Worm (Caenorhabditis elegans) whole organism, L3 larva: Measurements from ENCODE around the gene scc-1.
A peak's percentile ranks its signal among the peaks of the same experiment; 100 is the strongest.

Experiments used
- R02D3.7 ChIP-seq: fragments of 150-350 bp; optimal IDR thresholded peaks from 2 replicates; lab custom pipeline; 2014; ENCODE audit warnings: missing biosample characterization, missing genetic modification characterization
- aly-2 ChIP-seq: fragments of 150-350 bp; optimal IDR thresholded peaks from 2 replicates; lab custom pipeline; 2014; ENCODE audit warnings: missing biosample characterization, missing genetic modification characterization
- ceh-28 ChIP-seq: fragments of 150-350 bp; optimal IDR thresholded peaks from 2 replicates; lab custom pipeline; 2014; ENCODE audit warnings: missing biosample characterization, missing genetic modification reagents, missing genetic modification characterization
- ceh-82 ChIP-seq: fragments of 150-350 bp; optimal IDR thresholded peaks from 2 replicates; lab custom pipeline; 2014; ENCODE audit warnings: missing biosample characterization, missing genetic modification characterization
- ceh-9 ChIP-seq: sonication (generic microtip); optimal IDR thresholded peaks from 2 replicates; lab custom pipeline; 2018; ENCODE audit warnings: missing biosample characterization, missing genetic modification characterization
- daf-12 ChIP-seq: fragments of 150-350 bp; optimal IDR thresholded peaks from 2 replicates; lab custom pipeline; 2014; ENCODE audit warnings: missing biosample characterization, missing genetic modification reagents, missing genetic modification characterization
- egl-27 ChIP-seq: sonication (generic microtip); optimal IDR thresholded peaks from 4 replicates; lab custom pipeline; 2017; ENCODE audit warnings: missing biosample characterization, missing genetic modification reagents, missing genetic modification characterization
- elt-2 ChIP-seq: sonication (generic microtip); optimal IDR thresholded peaks from 2 replicates; lab custom pipeline; 2016; ENCODE audit warnings: missing genetic modification reagents, mild to moderate bottlenecking, missing genetic modification characterization, missing compliant biosample characterization
- elt-3 ChIP-seq, 3 experiments: fragments of 150-350 bp in 1 of 3; sonication (generic microtip) in 2 of 3; optimal IDR thresholded peaks; 2 replicates in 2 of 3; 4 replicates in 1 of 3; lab custom pipeline; 2014 to 2017; ENCODE audit warnings: missing biosample characterization in 3 of 3, missing genetic modification characterization in 3 of 3
- eor-1 ChIP-seq, 2 experiments: fragments of 150-350 bp; optimal IDR thresholded peaks; 2 replicates each; lab custom pipeline; 2014 to 2018; ENCODE audit warnings: missing biosample characterization in 2 of 2, missing genetic modification characterization in 2 of 2
- fkh-10 ChIP-seq: sonication (generic microtip); optimal IDR thresholded peaks from 2 replicates; lab custom pipeline; 2017; ENCODE audit warnings: missing biosample characterization, missing genetic modification reagents, missing genetic modification characterization
- hmg-11 ChIP-seq: sonication (generic microtip); optimal IDR thresholded peaks from 2 replicates; lab custom pipeline; 2016; ENCODE audit warnings: missing genetic modification characterization, missing compliant biosample characterization
- lin-15B ChIP-seq: fragments of 150-350 bp; optimal IDR thresholded peaks from 2 replicates; lab custom pipeline; 2014; ENCODE audit warnings: missing biosample characterization, missing genetic modification characterization
- mdl-1 ChIP-seq: fragments of 150-350 bp; optimal IDR thresholded peaks from 2 replicates; lab custom pipeline; 2014; ENCODE audit warnings: missing biosample characterization, missing genetic modification characterization
- mml-1 ChIP-seq: fragments of 150-350 bp; sonication (generic microtip); optimal IDR thresholded peaks from 3 replicates; lab custom pipeline; 2014; ENCODE audit warnings: missing biosample characterization, missing genetic modification characterization
- nfya-1 ChIP-seq: sonication (generic microtip); optimal IDR thresholded peaks from 2 replicates; lab custom pipeline; 2017; ENCODE audit warnings: missing genetic modification characterization, mild to moderate bottlenecking, missing compliant biosample characterization, antibody characterized with exemption, moderate library complexity; ENCODE audit not compliant: insufficient read depth
- nhr-11 ChIP-seq: fragments of 150-350 bp; optimal IDR thresholded peaks from 2 replicates; lab custom pipeline; 2014; ENCODE audit warnings: missing biosample characterization, missing genetic modification characterization
- nhr-12 ChIP-seq: fragments of 150-350 bp; optimal IDR thresholded peaks from 2 replicates; lab custom pipeline; 2014; ENCODE audit warnings: missing biosample characterization, missing genetic modification characterization
- nhr-23 ChIP-seq: fragments of 150-350 bp; optimal IDR thresholded peaks from 2 replicates; lab custom pipeline; 2014; ENCODE audit warnings: missing biosample characterization, missing genetic modification reagents, missing genetic modification characterization
- nhr-237 ChIP-seq: fragments of 150-350 bp; optimal IDR thresholded peaks from 2 replicates; lab custom pipeline; 2014; ENCODE audit warnings: missing biosample characterization, missing genetic modification characterization
- nhr-25 ChIP-seq: sonication (generic microtip); optimal IDR thresholded peaks from 2 replicates; lab custom pipeline; 2017; ENCODE audit warnings: missing biosample characterization, missing genetic modification characterization
- nhr-28 ChIP-seq: fragments of 150-350 bp; optimal IDR thresholded peaks from 2 replicates; lab custom pipeline; 2014; ENCODE audit warnings: missing biosample characterization, missing genetic modification characterization
- nhr-67 ChIP-seq: fragments of 150-350 bp; optimal IDR thresholded peaks from 2 replicates; lab custom pipeline; 2014; ENCODE audit warnings: missing biosample characterization, missing genetic modification characterization
- nhr-76 ChIP-seq: fragments of 150-350 bp; sonication (generic microtip); optimal IDR thresholded peaks from 5 replicates; lab custom pipeline; 2014; ENCODE audit warnings: missing biosample characterization, missing genetic modification characterization
- nhr-77 ChIP-seq: fragments of 150-350 bp; optimal IDR thresholded peaks from 2 replicates; lab custom pipeline; 2014; ENCODE audit warnings: missing biosample characterization, missing genetic modification characterization
- pha-4 ChIP-seq: fragments of 150-350 bp; optimal IDR thresholded peaks from 2 replicates; lab custom pipeline; 2014; ENCODE audit warnings: missing biosample characterization, missing genetic modification reagents, missing genetic modification characterization
- sea-2 ChIP-seq: fragments of 150-350 bp; sonication (generic microtip); optimal IDR thresholded peaks from 4 replicates; lab custom pipeline; 2014; ENCODE audit warnings: missing biosample characterization, missing genetic modification reagents, missing genetic modification characterization
- snpc-4 ChIP-seq: fragments of 150-350 bp; optimal IDR thresholded peaks from 2 replicates; lab custom pipeline; 2014; ENCODE audit warnings: missing biosample characterization, missing genetic modification characterization
- unc-39 ChIP-seq: sonication (generic microtip); optimal IDR thresholded peaks from 4 replicates; lab custom pipeline; 2017; ENCODE audit warnings: missing biosample characterization, missing genetic modification characterization
- zag-1 ChIP-seq: fragments of 150-350 bp; optimal IDR thresholded peaks from 2 replicates; lab custom pipeline; 2014; ENCODE audit warnings: missing biosample characterization, missing genetic modification characterization
- ztf-11 ChIP-seq: fragments of 150-350 bp; optimal IDR thresholded peaks from 2 replicates; lab custom pipeline; 2014; ENCODE audit warnings: missing biosample characterization, missing genetic modification characterization
- ztf-4 ChIP-seq: fragments of 150-350 bp; optimal IDR thresholded peaks from 2 replicates; lab custom pipeline; 2014; ENCODE audit warnings: missing biosample characterization, missing genetic modification characterization

Gene scc-1

DNA sequence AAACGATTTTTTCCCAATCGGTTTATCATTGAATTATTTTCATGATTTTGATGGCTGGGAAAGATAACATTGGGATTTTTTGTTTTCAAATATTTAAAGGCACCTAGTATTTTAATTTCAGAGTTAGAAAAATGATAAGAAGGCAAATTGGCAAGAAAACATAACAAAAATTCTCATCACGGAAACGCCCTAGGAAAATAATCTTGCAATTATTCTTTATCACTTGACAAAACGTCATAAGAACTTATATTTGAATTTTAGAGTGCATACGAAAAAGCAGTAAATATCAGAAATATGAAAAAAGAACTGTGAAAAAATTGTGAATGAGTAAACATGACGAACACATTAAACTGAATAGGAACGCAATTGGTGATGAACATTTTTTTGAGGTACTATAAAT, 41.2 kb upstream of the scc-1 start:
- TF ChIP-seq mdl-1 (tag; lab: Kevin White, UChicago) = no peak
- TF ChIP-seq elt-2 (tag; lab: Kevin White, UChicago) = peak; percentile 65

DNA sequence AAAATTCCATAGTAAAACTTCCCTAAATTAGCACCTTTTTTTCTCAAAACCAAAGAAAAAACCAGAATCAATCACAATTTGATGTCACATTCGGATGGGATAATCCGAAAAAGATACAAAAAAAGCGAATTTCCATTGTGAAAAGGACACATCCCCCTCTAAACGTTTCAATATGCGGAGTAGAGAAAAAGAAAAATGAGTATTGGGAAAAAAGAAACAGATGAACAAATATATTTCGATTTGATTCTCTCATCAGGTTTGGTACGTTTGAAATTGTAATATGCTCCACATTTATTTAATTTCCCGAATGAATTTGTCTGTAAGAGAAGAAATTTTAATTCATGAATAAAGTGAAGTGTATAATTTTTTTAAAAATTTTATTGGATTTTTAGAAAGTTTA, 40.3 kb upstream of the scc-1 start:
- TF ChIP-seq ceh-82 (tag; lab: Kevin White, UChicago) (no peak), unc-39 (no peak), hmg-11 (tag; lab: Kevin White, UChicago) (no peak), R02D3.7 (tag; lab: Kevin White, UChicago) (no peak), nhr-237 (tag; lab: Kevin White, UChicago) (no peak), snpc-4 (tag; lab: Kevin White, UChicago) (no peak), nhr-12 (tag; lab: Kevin White, UChicago) (no peak), ztf-11 (tag; lab: Kevin White, UChicago) (no peak), nhr-25 (tag; lab: Kevin White, UChicago) (no peak), egl-27 (tag; lab: Kevin White, UChicago) (no peak), nhr-76 (tag; lab: Kevin White, UChicago) (no peak), daf-12 (no peak), sea-2 (GFP tag; lab: Kevin White, UChicago) (no peak), ceh-28 (no peak), lin-15B (tag; lab: Kevin White, UChicago) (no peak), fkh-10 (GFP tag; lab: Kevin White, UChicago) (no peak)

DNA sequence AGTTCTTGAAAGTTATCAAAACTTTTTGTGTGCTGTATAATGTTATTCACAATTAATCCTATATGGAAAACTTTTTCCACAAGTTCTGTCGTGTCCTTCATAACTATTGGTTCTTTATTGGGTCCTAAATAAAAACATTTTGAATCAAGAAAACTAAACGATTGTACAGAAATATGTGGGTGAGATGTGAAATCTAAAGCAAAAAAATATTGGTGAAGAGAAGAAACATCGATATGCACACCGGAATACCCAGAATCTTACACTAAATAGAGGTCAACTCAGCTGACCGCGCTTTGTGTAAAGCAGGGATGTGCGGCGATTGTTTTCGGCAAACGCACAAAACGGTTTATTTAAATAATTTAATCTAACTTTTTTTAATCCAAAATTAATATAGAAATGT, 37.2 kb upstream of the scc-1 start, which contains the start of gene T05A7.13:
TSS of gene T05A7.13 (minus strand) at position 101 of the 400 bp plus-strand sequence.
- no peak for TF ChIP-seq pha-4 (tag; lab: Kevin White, UChicago)
- TF ChIP-seq nhr-67 (tag; lab: Kevin White, UChicago) = no peak
- TF ChIP-seq nhr-23 (tag; lab: Kevin White, UChicago) = no peak
- TF ChIP-seq sea-2 (GFP tag; lab: Kevin White, UChicago) = no peak
- TF ChIP-seq ztf-4 (tag; lab: Kevin White, UChicago) = no peak
- no peak for TF ChIP-seq mml-1 (tag; lab: Kevin White, UChicago)

DNA sequence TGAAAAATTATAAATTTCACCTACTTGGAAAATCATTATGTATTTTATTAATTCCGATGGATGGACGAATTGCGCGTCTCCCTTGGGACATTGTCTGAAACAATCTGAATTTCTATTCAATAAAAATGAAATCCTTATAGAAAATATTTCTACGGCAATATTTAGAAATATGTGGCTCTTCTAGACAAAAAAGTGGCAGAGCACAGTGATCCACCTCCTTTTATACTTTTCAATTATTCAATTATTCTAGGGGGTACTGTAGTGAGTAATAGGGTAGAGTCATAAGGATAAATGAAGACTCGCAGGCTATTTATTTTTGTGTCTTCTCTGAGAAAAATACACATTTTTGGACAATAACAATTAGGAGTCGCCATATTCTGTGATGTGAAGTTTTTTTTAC, 35.3 kb upstream of the scc-1 start, which contains the start of gene T05A7.12:
TSS of gene T05A7.12 (minus strand) at position 101 of the 400 bp plus-strand sequence.
- TF ChIP-seq pha-4 (tag; lab: Kevin White, UChicago) (no peak), nfya-1 (no peak)

DNA sequence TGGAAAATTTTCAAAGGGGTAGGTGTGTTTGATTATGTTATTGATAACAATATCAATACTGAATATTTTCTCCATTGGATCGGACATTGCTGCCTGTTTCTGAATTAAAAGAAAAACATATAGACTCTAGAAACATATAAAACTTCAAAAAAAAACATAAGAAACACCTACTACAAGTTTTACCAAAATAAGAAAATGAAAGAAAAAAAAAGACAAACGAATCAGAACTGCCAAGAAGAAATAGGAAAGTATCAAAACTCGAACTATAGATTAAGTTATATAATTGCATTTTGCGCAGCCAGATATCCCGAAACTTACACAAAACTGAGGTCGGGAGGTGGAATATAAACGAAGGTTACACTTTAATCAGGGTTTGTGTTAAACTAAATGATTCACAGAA, 33.2 kb upstream of the scc-1 start, which contains the start of gene T05A7.11:
TSS of gene T05A7.11 (minus strand) at position 101 of the 400 bp plus-strand sequence.
- no peak for TF ChIP-seq ceh-28
- TF ChIP-seq ceh-9 (tag; lab: Kevin White, UChicago) = no peak
- no peak for TF ChIP-seq zag-1 (tag; lab: Kevin White, UChicago)
- no peak for TF ChIP-seq aly-2 (tag; lab: Kevin White, UChicago)
- TF ChIP-seq nhr-77 = no peak
- TF ChIP-seq nfya-1 = no peak
- no peak for TF ChIP-seq ztf-11 (tag; lab: Kevin White, UChicago)
- no peak for TF ChIP-seq ztf-4 (tag; lab: Kevin White, UChicago)
- TF ChIP-seq eor-1 (tag; optimal IDR thresholded peaks at IDR 0.05; lab: Kevin White, UChicago) = no peak
- no peak for TF ChIP-seq mdl-1 (tag; lab: Kevin White, UChicago)
- TF ChIP-seq elt-2 (tag; lab: Kevin White, UChicago) = no peak
- no peak for TF ChIP-seq nhr-11 (tag; lab: Kevin White, UChicago)
- TF ChIP-seq nhr-67 (tag; lab: Kevin White, UChicago) = no peak
- TF ChIP-seq nhr-23 (tag; lab: Kevin White, UChicago) = no peak
- no peak for TF ChIP-seq snpc-4 (tag; lab: Kevin White, UChicago)

DNA sequence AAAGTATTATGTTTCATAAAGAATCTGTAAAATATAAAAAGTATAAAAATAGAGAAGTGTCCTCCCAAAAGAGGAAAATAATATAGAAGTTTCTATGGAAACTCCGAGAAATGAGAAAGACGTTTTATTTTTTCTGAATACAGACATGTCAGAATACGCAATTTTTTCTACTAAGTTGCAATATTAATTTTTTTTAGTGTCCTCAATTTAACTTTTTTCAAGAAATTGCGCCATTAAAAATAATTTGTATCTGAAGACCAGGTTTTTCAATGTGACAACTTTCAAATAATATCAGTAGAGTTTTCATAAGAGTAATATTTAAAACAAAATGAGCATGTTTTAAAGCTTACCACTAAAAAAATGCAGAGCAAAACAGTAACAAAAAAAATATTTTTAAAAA, 30.9 kb upstream of the scc-1 start, which contains the start of gene fut-5:
TSS of gene fut-5 (minus strand) at position 101 of the 400 bp plus-strand sequence.
- TF ChIP-seq nhr-11 (tag; lab: Kevin White, UChicago) (no peak), snpc-4 (tag; lab: Kevin White, UChicago) (no peak), daf-12 (no peak), ceh-82 (tag; lab: Kevin White, UChicago) (no peak), elt-3 (tag; optimal IDR thresholded peaks at IDR 0.05; lab: Kevin White, UChicago) (no peak), nhr-28 (tag; lab: Kevin White, UChicago) (no peak)
